Worm (Caenorhabditis elegans) whole organism, L1 larva: Measurements from ENCODE around the gene Y71H2AM.25.
"Not testable (repeated sequence)": the region's sequence is repeated elsewhere in the genome, so short reads cannot be mapped to it uniquely, and the experiment has no call there.

Experiments
- aly-2 ChIP-seq: fragments of 150-350 bp; optimal IDR thresholded peaks from 2 replicates; lab custom pipeline; 2014; ENCODE audit warnings: missing biosample characterization, missing genetic modification characterization
- ceh-63 ChIP-seq: fragments of 200-800 bp; sonication (Bioruptor generic); optimal IDR thresholded peaks from 2 replicates; lab custom pipeline; 2018; ENCODE audit warnings: mild to moderate bottlenecking, missing genetic modification characterization, missing compliant biosample characterization
- hpl-2 ChIP-seq: fragments of 150-350 bp; optimal IDR thresholded peaks from 2 replicates; lab custom pipeline; 2014; ENCODE audit warnings: missing biosample characterization, missing genetic modification reagents, missing genetic modification characterization
- irx-1 ChIP-seq: sonication (generic microtip); optimal IDR thresholded peaks from 2 replicates; lab custom pipeline; 2016; ENCODE audit warnings: missing genetic modification characterization, missing compliant biosample characterization
- lin-14 ChIP-seq: fragments of 200-800 bp; sonication (Bioruptor generic); optimal IDR thresholded peaks from 2 replicates; lab custom pipeline; 2018; ENCODE audit warnings: mild to moderate bottlenecking, missing genetic modification characterization, moderate library complexity, missing compliant biosample characterization
- lin-15B ChIP-seq: fragments of 150-350 bp; sonication (generic microtip); optimal IDR thresholded peaks from 3 replicates; lab custom pipeline; 2014; ENCODE audit warnings: missing biosample characterization, missing genetic modification characterization
- mdl-1 ChIP-seq, 2 experiments: fragments of 150-350 bp; optimal IDR thresholded peaks; 2 replicates each; lab custom pipeline; 2014 to 2017; ENCODE audit warnings: missing biosample characterization in 2 of 2, missing genetic modification characterization in 2 of 2, inconsistent platforms in 1 of 2
- nhr-19 ChIP-seq: fragments of 200-800 bp; sonication (Bioruptor generic); conservative IDR thresholded peaks from 2 replicates; pipeline ENCODE4 v1.3.6; 2022; ENCODE audit warnings: missing genetic modification characterization, missing compliant biosample characterization
- nhr-237 ChIP-seq: fragments of 150-350 bp; optimal IDR thresholded peaks from 2 replicates; lab custom pipeline; 2014; ENCODE audit warnings: missing biosample characterization, missing genetic modification characterization
- nhr-90 ChIP-seq: sonication (generic microtip); optimal IDR thresholded peaks from 2 replicates; lab custom pipeline; 2016; ENCODE audit warnings: mild to moderate bottlenecking, missing genetic modification characterization, missing compliant biosample characterization; ENCODE audit not compliant: poor library complexity
- pqm-1 ChIP-seq: sonication (generic microtip); optimal IDR thresholded peaks from 3 replicates; lab custom pipeline; 2017; ENCODE audit warnings: missing biosample characterization, missing genetic modification characterization
- sptf-1 ChIP-seq: fragments of 150-350 bp; optimal IDR thresholded peaks from 2 replicates; lab custom pipeline; 2014; ENCODE audit warnings: missing biosample characterization, missing genetic modification characterization
- unc-62 ChIP-seq: fragments of 150-350 bp; optimal IDR thresholded peaks from 2 replicates; lab custom pipeline; 2014; ENCODE audit warnings: missing biosample characterization, missing genetic modification reagents, missing genetic modification characterization
- ztf-11 ChIP-seq, 2 experiments: sonication (generic microtip); optimal IDR thresholded peaks; 2 replicates each; lab custom pipeline; 2016 to 2017; ENCODE audit warnings: missing genetic modification characterization in 2 of 2, missing biosample characterization in 1 of 2, missing compliant biosample characterization in 1 of 2

DNA sequence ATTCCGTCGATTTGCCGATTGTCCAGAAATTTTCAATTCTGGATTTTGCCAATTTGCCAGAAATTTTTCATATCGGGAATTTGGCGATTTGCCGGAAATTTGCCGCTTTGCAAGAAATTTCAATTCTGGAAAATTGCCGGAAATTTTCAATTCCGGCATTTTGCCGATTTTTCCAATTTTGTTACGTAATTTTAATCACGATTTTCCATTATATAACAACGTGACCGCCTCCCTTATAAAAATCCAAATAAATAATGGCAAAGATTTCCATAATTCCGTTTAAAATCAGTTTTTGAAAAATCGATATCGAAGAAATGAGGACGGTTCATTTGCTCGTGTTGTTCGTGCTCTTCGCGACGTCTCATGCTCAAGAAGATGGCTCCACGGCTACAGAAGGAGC is 44.5 kb downstream of the Y71H2AM.25 start, which contains the start of gene H34I24.1:
- not testable (repeated sequence) for TF ChIP-seq lin-15B (tag; lab: Kevin White, UChicago); aly-2; unc-62; sptf-1 (tag; lab: Kevin White, UChicago); nhr-237 (tag; lab: Kevin White, UChicago); nhr-19; pqm-1; hpl-2; lin-14 (GFP tag; lab: Kevin White, UChicago); ceh-63 (GFP tag; lab: Kevin White, UChicago); mdl-1 (tag; optimal IDR thresholded peaks at IDR 0.05; lab: Kevin White, UChicago); nhr-90 (tag; lab: Kevin White, UChicago); ztf-11 (tag; optimal IDR thresholded peaks at IDR 0.05; lab: Kevin White, UChicago); irx-1 (tag; lab: Kevin White, UChicago)
